Fruit fly (Drosophila melanogaster) whole organism, embryonic: ENCODE measurements around the gene CG13309.
A peak's percentile ranks its signal among the peaks of the same experiment; 100 is the strongest.

Source experiments
- Ada2b ChIP-seq: fragments of 200-800 bp; sonication (Bioruptor generic); IDR thresholded peaks from 2 replicates; pipeline ENCODE4 v1.3.6; 2022; ENCODE audit warnings: missing biosample characterization, missing genetic modification characterization
- CG12104 ChIP-seq: fragments of 200-800 bp; sonication (Bioruptor generic); optimal IDR thresholded peaks from 3 replicates; lab custom pipeline; 2016; ENCODE audit warnings: missing biosample characterization, missing genetic modification characterization
- CG12769 ChIP-seq: fragments of 200-800 bp; sonication (Bioruptor generic); optimal IDR thresholded peaks from 2 replicates; lab custom pipeline; 2019; ENCODE audit warnings: missing biosample characterization, mild to moderate bottlenecking, missing genetic modification characterization, moderate library complexity
- CG13287 ChIP-seq: fragments of 200-800 bp; sonication (Bioruptor generic); IDR thresholded peaks from 2 replicates; pipeline ENCODE4 v1.3.6; 2022; ENCODE audit warnings: missing biosample characterization, missing genetic modification characterization; ENCODE audit not compliant: partially characterized antibody
- CG13424 ChIP-seq: fragments of 200-800 bp; sonication (Bioruptor generic); optimal IDR thresholded peaks from 2 replicates; lab custom pipeline; 2019; ENCODE audit warnings: missing biosample characterization, mild to moderate bottlenecking, missing genetic modification characterization, moderate library complexity
- CG14710 ChIP-seq: fragments of 200-800 bp; sonication (Bioruptor generic); optimal IDR thresholded peaks from 3 replicates; lab custom pipeline; 2019; ENCODE audit warnings: missing biosample characterization, mild to moderate bottlenecking, missing genetic modification characterization, moderate library complexity
- CG14860 ChIP-seq: fragments of 200-800 bp; sonication (Bioruptor generic); IDR thresholded peaks from 3 replicates; pipeline ENCODE4 v1.3.6; 2022; ENCODE audit warnings: missing biosample characterization, missing genetic modification characterization; ENCODE audit not compliant: partially characterized antibody
- CG1529 ChIP-seq: fragments of 200-800 bp; sonication (Bioruptor generic); optimal IDR thresholded peaks from 3 replicates; lab custom pipeline; 2018; ENCODE audit warnings: missing biosample characterization, missing genetic modification characterization
- CG1602 ChIP-seq: fragments of 200-800 bp; sonication (Bioruptor generic); optimal IDR thresholded peaks from 3 replicates; lab custom pipeline; 2016; ENCODE audit warnings: missing biosample characterization, missing genetic modification characterization
- CG17359 ChIP-seq: fragments of 200-800 bp; sonication (Bioruptor generic); optimal IDR thresholded peaks from 3 replicates; lab custom pipeline; 2018; ENCODE audit warnings: missing biosample characterization, mild to moderate bottlenecking, missing genetic modification characterization, moderate library complexity
- CG2678 ChIP-seq: fragments of 200-800 bp; sonication (Bioruptor generic); optimal IDR thresholded peaks from 3 replicates; lab custom pipeline; 2019; ENCODE audit warnings: missing biosample characterization, mild to moderate bottlenecking, missing genetic modification characterization, moderate library complexity
- CG3281 ChIP-seq: fragments of 200-800 bp; sonication (Bioruptor generic); optimal IDR thresholded peaks from 3 replicates; lab custom pipeline; 2017; ENCODE audit warnings: missing biosample characterization, mild to moderate bottlenecking, missing genetic modification characterization
- CG3995 ChIP-seq: fragments of 200-800 bp; sonication (Bioruptor generic); optimal IDR thresholded peaks from 3 replicates; lab custom pipeline; 2016; ENCODE audit warnings: missing biosample characterization, missing genetic modification characterization
- CG5180 ChIP-seq: fragments of 200-800 bp; sonication (Bioruptor generic); optimal IDR thresholded peaks from 3 replicates; lab custom pipeline; 2017; ENCODE audit warnings: missing biosample characterization, missing genetic modification characterization, mild to moderate bottlenecking, moderate library complexity, missing genetic modification reagents
- CG6689 ChIP-seq: fragments of 200-800 bp; sonication (Bioruptor generic); IDR thresholded peaks from 2 replicates; pipeline ENCODE4 v1.3.6; 2022; ENCODE audit warnings: missing biosample characterization, missing genetic modification characterization
- CG6854 ChIP-seq: fragments of 200-800 bp; sonication (Bioruptor generic); optimal IDR thresholded peaks from 3 replicates; lab custom pipeline; 2017; ENCODE audit warnings: missing biosample characterization, mild to moderate bottlenecking, missing genetic modification characterization
- CG8359 ChIP-seq: fragments of 200-800 bp; sonication (Bioruptor generic); optimal IDR thresholded peaks from 2 replicates; lab custom pipeline; 2017; ENCODE audit warnings: missing biosample characterization, mild to moderate bottlenecking, missing genetic modification characterization, borderline replicate concordance
- CG9797 ChIP-seq: fragments of 200-800 bp; sonication (Bioruptor generic); optimal IDR thresholded peaks from 3 replicates; lab custom pipeline; 2018; ENCODE audit warnings: missing biosample characterization, mild to moderate bottlenecking, missing genetic modification characterization
- CG9817 ChIP-seq: fragments of 200-800 bp; sonication (Bioruptor generic); optimal IDR thresholded peaks from 2 replicates; lab custom pipeline; 2018; ENCODE audit warnings: missing biosample characterization, mild to moderate bottlenecking, missing genetic modification characterization, moderate library complexity
- CTCF ChIP-seq: fragments of 200-800 bp; sonication (Bioruptor generic); optimal IDR thresholded peaks from 2 replicates; lab custom pipeline; 2017; ENCODE audit warnings: missing biosample characterization, mild to moderate bottlenecking, missing genetic modification characterization, moderate library complexity
- D ChIP-seq, 2 experiments: fragments of 200-800 bp in 1 of 2; fragments of >200 bp in 1 of 2; sonication (Bioruptor generic) in 1 of 2; optimal IDR thresholded peaks; 2 replicates in 1 of 2; 3 replicates in 1 of 2; lab custom pipeline; 2017; ENCODE audit warnings: mild to moderate bottlenecking in 1 of 2, missing biosample characterization in 1 of 2, missing genetic modification characterization in 1 of 2, missing genetic modification reagents in 1 of 2
- Dll ChIP-seq: fragments of 200-800 bp; sonication (Bioruptor generic); IDR thresholded peaks from 4 replicates; pipeline ENCODE4 v1.3.6; 2022; ENCODE audit warnings: missing biosample characterization, missing genetic modification characterization; ENCODE audit not compliant: partially characterized antibody
- E2f2 ChIP-seq: fragments of 200-800 bp; sonication (Bioruptor generic); IDR thresholded peaks from 2 replicates; pipeline ENCODE4 v1.3.6; 2022; ENCODE audit warnings: missing biosample characterization, missing genetic modification characterization
- ERR ChIP-seq: fragments of 200-800 bp; sonication (Bioruptor generic); optimal IDR thresholded peaks from 2 replicates; lab custom pipeline; 2016; ENCODE audit warnings: missing biosample characterization, missing genetic modification characterization
- H2.0 ChIP-seq: fragments of 200-800 bp; sonication (Bioruptor generic); IDR thresholded peaks from 2 replicates; pipeline ENCODE4 v1.3.6; 2022; ENCODE audit warnings: missing biosample characterization, missing genetic modification characterization
- HLH3B ChIP-seq: fragments of 200-800 bp; sonication (Bioruptor generic); IDR thresholded peaks from 2 replicates; pipeline ENCODE4 v1.3.6; 2022; ENCODE audit warnings: missing biosample characterization, missing genetic modification characterization
- HLH54F ChIP-seq: fragments of 200-800 bp; sonication (Bioruptor generic); optimal IDR thresholded peaks from 3 replicates; lab custom pipeline; 2016; ENCODE audit warnings: missing biosample characterization, missing genetic modification characterization
- Lhr ChIP-seq: fragments of 200-800 bp; sonication (Bioruptor generic); optimal IDR thresholded peaks from 3 replicates; lab custom pipeline; 2017; ENCODE audit warnings: mild to moderate bottlenecking, missing biosample characterization, missing genetic modification reagents, missing genetic modification characterization
- Sry-β ChIP-seq: fragments of 200-800 bp; sonication (Bioruptor generic); optimal IDR thresholded peaks from 2 replicates; lab custom pipeline; 2018; ENCODE audit warnings: missing biosample characterization, mild to moderate bottlenecking, missing genetic modification characterization, moderate library complexity
- Tbp ChIP-seq: fragments of >200 bp; optimal IDR thresholded peaks from 2 replicates; lab custom pipeline; 2018; ENCODE audit warnings: missing biosample characterization, missing genetic modification characterization
- aop ChIP-seq: fragments of 200-800 bp; sonication (Bioruptor generic); IDR thresholded peaks from 2 replicates; pipeline ENCODE4 v1.3.6; 2022; ENCODE audit warnings: missing biosample characterization, missing genetic modification characterization
- bab2 ChIP-seq: fragments of 200-800 bp; sonication (Bioruptor generic); optimal IDR thresholded peaks from 2 replicates; lab custom pipeline; 2016; ENCODE audit warnings: missing biosample characterization, missing genetic modification characterization
- btn ChIP-seq: fragments of 200-800 bp; sonication (Bioruptor generic); optimal IDR thresholded peaks from 2 replicates; lab custom pipeline; 2016; ENCODE audit warnings: missing biosample characterization, missing genetic modification characterization
- cg ChIP-seq: fragments of 200-800 bp; sonication (Bioruptor generic); optimal IDR thresholded peaks from 3 replicates; lab custom pipeline; 2019; ENCODE audit warnings: missing biosample characterization, mild to moderate bottlenecking, missing genetic modification characterization, moderate library complexity
- ci ChIP-seq: fragments of 200-800 bp; sonication (Bioruptor generic); IDR thresholded peaks from 3 replicates; pipeline ENCODE4 v1.3.6; 2022; ENCODE audit warnings: missing biosample characterization, missing genetic modification characterization
- dpn ChIP-seq, 2 experiments: fragments of 200-800 bp; sonication (Bioruptor generic); optimal IDR thresholded peaks; 3 replicates each; lab custom pipeline; 2016; ENCODE audit warnings: missing biosample characterization in 2 of 2, missing genetic modification characterization in 2 of 2
- hb ChIP-seq: fragments of 200-800 bp; sonication (Bioruptor generic); IDR thresholded peaks from 3 replicates; pipeline ENCODE4 v1.3.6; 2022; ENCODE audit warnings: missing biosample characterization, missing genetic modification characterization; ENCODE audit not compliant: partially characterized antibody
- her ChIP-seq: fragments of 200-800 bp; sonication (Bioruptor generic); optimal IDR thresholded peaks from 2 replicates; lab custom pipeline; 2016; ENCODE audit warnings: missing biosample characterization, missing genetic modification characterization
- mirr ChIP-seq: fragments of 200-800 bp; sonication (Bioruptor generic); optimal IDR thresholded peaks from 3 replicates; lab custom pipeline; 2018; ENCODE audit warnings: missing biosample characterization, mild to moderate bottlenecking, missing genetic modification characterization
- nau ChIP-seq: fragments of 200-800 bp; sonication (Bioruptor generic); optimal IDR thresholded peaks from 3 replicates; lab custom pipeline; 2017; ENCODE audit warnings: missing biosample characterization, mild to moderate bottlenecking, missing genetic modification characterization, missing genetic modification reagents
- oc ChIP-seq: fragments of 200-800 bp; sonication (Bioruptor generic); optimal IDR thresholded peaks from 2 replicates; lab custom pipeline; 2018; ENCODE audit warnings: missing biosample characterization, mild to moderate bottlenecking, missing genetic modification characterization, moderate library complexity
- onecut ChIP-seq: fragments of 200-800 bp; sonication (Bioruptor generic); IDR thresholded peaks from 2 replicates; pipeline ENCODE4 v1.3.6; 2022; ENCODE audit warnings: missing biosample characterization, missing genetic modification characterization
- pan ChIP-seq, 4 experiments: fragments of >200 bp in 3 of 4; fragments of 200-800 bp in 1 of 4; sonication (Bioruptor generic) in 1 of 4; optimal IDR thresholded peaks in 3 of 4; IDR thresholded peaks in 1 of 4; 2 replicates each; pipeline versions ENCODE4 v1.3.6 to Lab custom; 2017 to 2022; ENCODE audit warnings: missing biosample characterization in 2 of 4, missing genetic modification characterization in 2 of 4, mixed read lengths in 1 of 4
- pros ChIP-seq: fragments of 200-800 bp; sonication (Bioruptor generic); optimal IDR thresholded peaks from 3 replicates; lab custom pipeline; 2019; ENCODE audit warnings: missing biosample characterization, mild to moderate bottlenecking, missing genetic modification characterization, moderate library complexity
- tll ChIP-seq, 2 experiments: fragments of 200-800 bp in 1 of 2; fragments of >200 bp in 1 of 2; sonication (Bioruptor generic) in 1 of 2; optimal IDR thresholded peaks; 2 replicates each; lab custom pipeline; 2017 to 2019; ENCODE audit warnings: missing biosample characterization in 2 of 2, missing genetic modification characterization in 2 of 2, mild to moderate bottlenecking in 1 of 2, moderate library complexity in 1 of 2
- toy ChIP-seq: fragments of 200-800 bp; sonication (Bioruptor generic); IDR thresholded peaks from 2 replicates; pipeline ENCODE4 v1.3.6; 2022; ENCODE audit warnings: missing biosample characterization, missing genetic modification characterization
- unc-4 ChIP-seq: fragments of 200-800 bp; sonication (Bioruptor generic); IDR thresholded peaks from 2 replicates; pipeline ENCODE4 v1.3.6; 2022; ENCODE audit warnings: missing biosample characterization, missing genetic modification characterization; ENCODE audit not compliant: partially characterized antibody
- unpg ChIP-seq: fragments of 200-800 bp; sonication (Bioruptor generic); optimal IDR thresholded peaks from 3 replicates; lab custom pipeline; 2018; ENCODE audit warnings: missing biosample characterization, mild to moderate bottlenecking, missing genetic modification characterization, moderate library complexity
- zfh1 ChIP-seq: fragments of 200-800 bp; sonication (Bioruptor generic); IDR thresholded peaks from 3 replicates; pipeline ENCODE4 v1.3.6; 2022; ENCODE audit warnings: missing biosample characterization, missing genetic modification characterization

CG13309 gene

dm6 chr3L:8834886-8835285, 24.7 kb downstream of the CG13309 start (continued):
- TF ChIP-seq hb (GFP tag; lab: Robert Waterston, UW) (no peak), CG6854 (GFP tag; lab: Kevin White, UChicago) (no peak), btn (GFP tag; lab: Kevin White, UChicago) (no peak), bab2 (GFP tag; lab: Kevin White, UChicago) (peak; percentile 28), Ada2b (GFP tag; lab: Robert Waterston, UW) (no peak), CG6689 (GFP tag; lab: Robert Waterston, UW) (no peak), CG1529 (GFP tag; lab: Kevin White, UChicago) (peak; percentile 18), CG5180 (GFP tag; lab: Kevin White, UChicago) (peak; percentile 17), aop (GFP tag; lab: Robert Waterston, UW) (no peak), CG3281 (GFP tag; lab: Kevin White, UChicago) (peak; percentile 39), H2.0 (no peak), Dll (GFP tag; lab: Robert Waterston, UW) (no peak), Sry-β (peak; percentile 12), CG14710 (tag; lab: Kevin White, UChicago) (peak; percentile 28), nau (GFP tag; lab: Kevin White, UChicago) (peak; percentile 39), CG2678 (tag; lab: Kevin White, UChicago) (peak; percentile 41), HLH3B (GFP tag; lab: Robert Waterston, UW) (0 out of 2 replicates have a peak, but pooled peaks have one; percentile 4), unpg (GFP tag; lab: Kevin White, UChicago) (peak; percentile 15), HLH54F (GFP tag; lab: Kevin White, UChicago) (no peak), toy (GFP tag; lab: Robert Waterston, UW) (no peak), CG13287 (no peak), D (optimal IDR thresholded peaks at IDR 0.05; lab: Kevin White, UChicago) (no peak), D (GFP tag; optimal IDR thresholded peaks at IDR 0.05; lab: Kevin White, UChicago) (peak; percentile 28), CTCF (no peak), CG8359 (peak; percentile 41), zfh1 (GFP tag; lab: Robert Waterston, UW) (0 out of 3 replicates have a peak, but pooled peaks have one; percentile 30), her (GFP tag; lab: Kevin White, UChicago) (no peak), CG12769 (tag; lab: Kevin White, UChicago) (peak; percentile 51), cg (GFP tag; lab: Kevin White, UChicago) (peak; percentile 11), CG9797 (GFP tag; lab: Kevin White, UChicago) (no peak), CG17359 (peak; percentile 20), Tbp (GFP tag; lab: Kevin White, UChicago) (no peak), dpn (GFP tag; optimal IDR thresholded peaks at IDR 0.05; lab: Kevin White, UChicago) (peak in 1 of 2 experiments; percentile 9), Lhr (no peak), CG12104 (GFP tag; lab: Kevin White, UChicago) (no peak), CG3995 (GFP tag; lab: Kevin White, UChicago) (no peak), pan (optimal IDR thresholded peaks at IDR 0.05; lab: Kevin White, UChicago) (no peak), pan (GFP tag; optimal IDR thresholded peaks at IDR 0.05 in 1 of 2, IDR thresholded peaks at IDR 0.05 in 1 of 2) (no peak), pros (no peak), CG14860 (GFP tag; lab: Robert Waterston, UW) (no peak), oc (tag; lab: Kevin White, UChicago) (no peak), E2f2 (GFP tag; lab: Robert Waterston, UW) (peak; percentile 28; the same call in 1 of the 2 replicates), CG13424 (tag; lab: Kevin White, UChicago) (peak; percentile 5), unc-4 (GFP tag; lab: Robert Waterston, UW) (no peak), ERR (no peak), CG1602 (GFP tag; lab: Kevin White, UChicago) (no peak), CG9817 (no peak), ci (peak; percentile 73; the same call in 1 of the 3 replicates), onecut (GFP tag; lab: Robert Waterston, UW) (peak; percentile 5; the same call in 1 of the 2 replicates), mirr (peak; percentile 35), tll (GFP tag; optimal IDR thresholded peaks at IDR 0.05; lab: Kevin White, UChicago) (peak in 1 of 2 experiments; percentile 23)
